Fruit fly (Drosophila melanogaster) whole organism, prepupa: ENCODE measurements around the gene CG15027.

Source experiments
- CG10669 ChIP-seq: fragments of 200-800 bp; sonication (Bioruptor generic); optimal IDR thresholded peaks from 3 replicates; lab custom pipeline; 2018; ENCODE audit warnings: missing biosample characterization, mild to moderate bottlenecking, missing genetic modification characterization, moderate library complexity
- CG11294 ChIP-seq: fragments of 200-800 bp; sonication (Bioruptor generic); IDR thresholded peaks from 2 replicates; pipeline ENCODE4 v1.3.6; 2022; ENCODE audit warnings: missing biosample characterization, missing genetic modification characterization
- CG15336 ChIP-seq: fragments of 200-800 bp; sonication (Bioruptor generic); IDR thresholded peaks from 2 replicates; pipeline ENCODE4 v1.3.6; 2022; ENCODE audit warnings: missing biosample characterization, missing genetic modification characterization
- CG1621 ChIP-seq: fragments of 200-800 bp; sonication (Bioruptor generic); optimal IDR thresholded peaks from 3 replicates; lab custom pipeline; 2018; ENCODE audit warnings: missing biosample characterization, mild to moderate bottlenecking, missing genetic modification characterization
- CG16779 ChIP-seq: fragments of 200-800 bp; sonication (Bioruptor generic); optimal IDR thresholded peaks from 3 replicates; lab custom pipeline; 2017; ENCODE audit warnings: missing biosample characterization, mild to moderate bottlenecking, missing genetic modification characterization
- CG32006 ChIP-seq: fragments of 200-800 bp; sonication (Bioruptor generic); optimal IDR thresholded peaks from 3 replicates; lab custom pipeline; 2017; ENCODE audit warnings: missing biosample characterization, mild to moderate bottlenecking, missing genetic modification characterization
- CG3919 ChIP-seq: fragments of 200-800 bp; sonication (Bioruptor generic); optimal IDR thresholded peaks from 3 replicates; lab custom pipeline; 2016; ENCODE audit warnings: missing biosample characterization, missing genetic modification characterization
- CG6163 ChIP-seq: fragments of 200-800 bp; sonication (Bioruptor generic); IDR thresholded peaks from 3 replicates; pipeline ENCODE4 v1.3.6; 2022; ENCODE audit warnings: missing biosample characterization, missing genetic modification characterization
- CG6276 ChIP-seq: fragments of 200-800 bp; sonication (Bioruptor generic); optimal IDR thresholded peaks from 2 replicates; lab custom pipeline; 2017; ENCODE audit warnings: missing biosample characterization, mild to moderate bottlenecking, missing genetic modification characterization
- CG6808 ChIP-seq: fragments of 200-800 bp; sonication (Bioruptor generic); optimal IDR thresholded peaks from 3 replicates; lab custom pipeline; 2017; ENCODE audit warnings: missing biosample characterization, missing genetic modification characterization, mild to moderate bottlenecking, moderate library complexity, missing genetic modification reagents
- CG6854 ChIP-seq: fragments of 200-800 bp; sonication (Bioruptor generic); optimal IDR thresholded peaks from 2 replicates; lab custom pipeline; 2017; ENCODE audit warnings: missing biosample characterization, mild to moderate bottlenecking, missing genetic modification characterization
- CG7368 ChIP-seq: fragments of 200-800 bp; sonication (Bioruptor generic); optimal IDR thresholded peaks from 3 replicates; lab custom pipeline; 2016; ENCODE audit warnings: missing biosample characterization, missing genetic modification characterization
- CG8119 ChIP-seq: fragments of 200-800 bp; sonication (Bioruptor generic); IDR thresholded peaks from 3 replicates; pipeline ENCODE4 v1.3.6; 2022; ENCODE audit warnings: missing biosample characterization, missing genetic modification characterization
- CG8319 ChIP-seq: fragments of 200-800 bp; sonication (Bioruptor generic); optimal IDR thresholded peaks from 3 replicates; lab custom pipeline; 2016; ENCODE audit warnings: missing biosample characterization, missing genetic modification characterization
- CG8632 ChIP-seq: fragments of 200-800 bp; sonication (Bioruptor generic); optimal IDR thresholded peaks from 3 replicates; lab custom pipeline; 2016; ENCODE audit warnings: missing biosample characterization, missing genetic modification characterization
- CG9139 ChIP-seq: fragments of 200-800 bp; sonication (Bioruptor generic); optimal IDR thresholded peaks from 3 replicates; lab custom pipeline; 2017; ENCODE audit warnings: missing biosample characterization, mild to moderate bottlenecking, missing genetic modification characterization
- Eip75B ChIP-seq: fragments of 200-800 bp; sonication (Bioruptor generic); optimal IDR thresholded peaks from 3 replicates; lab custom pipeline; 2016; ENCODE audit warnings: missing biosample characterization, missing genetic modification characterization
- Eip78C ChIP-seq: fragments of 200-800 bp; sonication (Bioruptor generic); peaks from one replicate; lab custom pipeline; 2016; ENCODE audit warnings: missing biosample characterization, missing genetic modification characterization
- Eip93F ChIP-seq: fragments of 200-800 bp; sonication (Bioruptor generic); optimal IDR thresholded peaks from 2 replicates; lab custom pipeline; 2016; ENCODE audit warnings: missing biosample characterization, mild to moderate bottlenecking, missing genetic modification characterization
- Ets21C ChIP-seq: fragments of 200-800 bp; sonication (Bioruptor generic); optimal IDR thresholded peaks from 3 replicates; lab custom pipeline; 2016; ENCODE audit warnings: missing biosample characterization, missing genetic modification characterization
- Ets96B ChIP-seq: fragments of 200-800 bp; optimal IDR thresholded peaks from 2 replicates; lab custom pipeline; 2019; ENCODE audit warnings: missing biosample characterization, mild to moderate bottlenecking, missing genetic modification characterization, moderate library complexity
- Hr38 ChIP-seq: sonication (Bioruptor generic); optimal IDR thresholded peaks from 2 replicates; lab custom pipeline; 2016; ENCODE audit warnings: missing biosample characterization, missing genetic modification characterization
- Hr4 ChIP-seq: fragments of 200-800 bp; sonication (Bioruptor generic); optimal IDR thresholded peaks from 3 replicates; lab custom pipeline; 2016; ENCODE audit warnings: missing biosample characterization, missing genetic modification characterization
- Lpt ChIP-seq: fragments of 200-800 bp; sonication (Bioruptor generic); optimal IDR thresholded peaks from 3 replicates; lab custom pipeline; 2016; ENCODE audit warnings: missing biosample characterization, missing genetic modification characterization
- OdsH ChIP-seq: fragments of 200-800 bp; sonication (Bioruptor generic); optimal IDR thresholded peaks from 3 replicates; lab custom pipeline; 2016; ENCODE audit warnings: missing biosample characterization, missing genetic modification characterization
- Sox102F ChIP-seq: fragments of 200-800 bp; sonication (Bioruptor generic); optimal IDR thresholded peaks from 2 replicates; lab custom pipeline; 2016; ENCODE audit warnings: missing biosample characterization, mild to moderate bottlenecking, missing genetic modification characterization
- Sox14 ChIP-seq: fragments of 200-800 bp; sonication (Bioruptor generic); optimal IDR thresholded peaks from 3 replicates; lab custom pipeline; 2016; ENCODE audit warnings: missing biosample characterization, missing genetic modification characterization
- Sox15 ChIP-seq: fragments of 200-800 bp; sonication (Bioruptor generic); optimal IDR thresholded peaks from 3 replicates; lab custom pipeline; 2016; ENCODE audit warnings: missing biosample characterization, missing genetic modification characterization
- achi ChIP-seq: fragments of 200-800 bp; sonication (Bioruptor generic); optimal IDR thresholded peaks from 3 replicates; lab custom pipeline; 2016; ENCODE audit warnings: missing biosample characterization, missing genetic modification characterization
- acj6 ChIP-seq: fragments of 200-800 bp; sonication (Bioruptor generic); optimal IDR thresholded peaks from 3 replicates; lab custom pipeline; 2016; ENCODE audit warnings: missing biosample characterization, missing genetic modification characterization
- cyc ChIP-seq: fragments of 200-800 bp; sonication (Bioruptor generic); optimal IDR thresholded peaks from 3 replicates; lab custom pipeline; 2016; ENCODE audit warnings: missing biosample characterization, missing genetic modification characterization
- dsx ChIP-seq: fragments of 200-800 bp; optimal IDR thresholded peaks from 3 replicates; lab custom pipeline; 2019; ENCODE audit warnings: missing biosample characterization, mild to moderate bottlenecking, missing genetic modification characterization, moderate library complexity; ENCODE audit not compliant: poor library complexity, severe bottlenecking
- eg ChIP-seq: fragments of 200-800 bp; sonication (Bioruptor generic); IDR thresholded peaks from 3 replicates; pipeline ENCODE4 v1.3.6; 2022; ENCODE audit warnings: missing biosample characterization, missing genetic modification characterization
- fd59A ChIP-seq: fragments of 200-800 bp; sonication (Bioruptor generic); optimal IDR thresholded peaks from 2 replicates; lab custom pipeline; 2017; ENCODE audit warnings: missing biosample characterization, mild to moderate bottlenecking, missing genetic modification characterization, missing genetic modification reagents
- lz ChIP-seq: fragments of 200-800 bp; sonication (Bioruptor generic); optimal IDR thresholded peaks from 3 replicates; lab custom pipeline; 2016; ENCODE audit warnings: missing biosample characterization, missing genetic modification characterization
- net ChIP-seq: fragments of 200-800 bp; sonication (Bioruptor generic); optimal IDR thresholded peaks from 3 replicates; lab custom pipeline; 2016; ENCODE audit warnings: missing biosample characterization, missing genetic modification characterization
- pdm3 ChIP-seq: fragments of 200-800 bp; sonication (Bioruptor generic); optimal IDR thresholded peaks from 3 replicates; lab custom pipeline; 2016; ENCODE audit warnings: missing biosample characterization, missing genetic modification characterization
- salr ChIP-seq, 2 experiments: fragments of 200-800 bp; sonication (Bioruptor generic); optimal IDR thresholded peaks; 3 replicates each; lab custom pipeline; 2016 to 2018; ENCODE audit warnings: missing biosample characterization in 2 of 2, missing genetic modification characterization in 2 of 2, mild to moderate bottlenecking in 1 of 2
- spab ChIP-seq: fragments of 200-800 bp; sonication (Bioruptor generic); optimal IDR thresholded peaks from 2 replicates; lab custom pipeline; 2017; ENCODE audit warnings: missing biosample characterization, mild to moderate bottlenecking, missing genetic modification characterization, missing genetic modification reagents
- ss ChIP-seq, 2 experiments: fragments of 200-800 bp; sonication (Bioruptor generic); optimal IDR thresholded peaks; 2 replicates in 1 of 2; 3 replicates in 1 of 2; lab custom pipeline; 2017 to 2018; ENCODE audit warnings: mild to moderate bottlenecking in 2 of 2, missing biosample characterization in 2 of 2, missing genetic modification characterization in 2 of 2, moderate library complexity in 1 of 2
- svp ChIP-seq: fragments of 200-800 bp; sonication (Bioruptor generic); peaks from one replicate; lab custom pipeline; 2016; ENCODE audit warnings: missing biosample characterization, missing genetic modification characterization
- vri ChIP-seq: fragments of 200-800 bp; sonication (Bioruptor generic); optimal IDR thresholded peaks from 3 replicates; lab custom pipeline; 2016; ENCODE audit warnings: missing biosample characterization, mild to moderate bottlenecking, missing genetic modification characterization

Gene CG15027

DNA sequence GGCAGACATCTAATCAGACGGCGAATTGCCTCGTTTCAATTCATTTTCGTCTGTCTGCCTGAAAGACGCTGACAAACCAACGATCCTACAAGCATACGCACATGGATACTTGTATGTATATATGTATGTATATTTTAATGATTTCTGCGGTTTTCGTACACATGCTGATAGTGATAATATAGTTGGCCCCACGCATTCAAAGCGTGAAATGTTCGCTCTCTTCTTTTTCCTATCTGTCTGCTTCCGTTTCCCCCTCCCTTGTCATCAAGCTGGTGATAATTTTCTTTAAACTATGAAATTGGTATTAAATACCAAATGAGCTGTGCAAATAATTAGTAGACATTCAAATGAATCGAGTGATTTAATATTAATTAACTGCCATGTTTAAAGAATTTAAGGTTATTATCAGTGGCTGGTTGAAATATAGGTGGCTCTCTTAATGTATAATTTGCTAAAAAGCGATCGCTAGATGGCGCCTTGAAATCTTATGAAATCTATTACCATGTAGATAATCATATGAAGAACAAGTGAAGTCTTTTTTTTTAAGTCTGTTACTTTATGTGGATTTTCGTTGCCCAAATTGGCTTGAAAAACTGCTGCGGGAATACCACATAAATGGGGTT, 4.7 kb downstream of the CG15027 start, which contains the start of gene CG33177 (continued):
- TF ChIP-seq Eip78C, result peak; percentile 45
- no peak for TF ChIP-seq Sox15 (GFP tag; lab: Kevin White, UChicago)
- TF ChIP-seq CG9139 (GFP tag; lab: Kevin White, UChicago), result no peak
- TF ChIP-seq CG3919 (GFP tag; lab: Kevin White, UChicago), result no peak
- peak; percentile 37 for TF ChIP-seq vri (GFP tag; lab: Kevin White, UChicago)
- peak; percentile 17 for TF ChIP-seq lz
- peak; percentile 69 for TF ChIP-seq svp
- TF ChIP-seq ss (GFP tag; optimal IDR thresholded peaks at IDR 0.05; lab: Kevin White, UChicago), result no peak
- no peak for TF ChIP-seq Hr38
- TF ChIP-seq Ets21C (GFP tag; lab: Kevin White, UChicago), result no peak
- no peak for TF ChIP-seq Sox102F (GFP tag; lab: Kevin White, UChicago)
- no peak for TF ChIP-seq CG7368 (GFP tag; lab: Kevin White, UChicago)
- peak; percentile 18 for TF ChIP-seq pdm3 (GFP tag; lab: Kevin White, UChicago)
- TF ChIP-seq achi (GFP tag; lab: Kevin White, UChicago), result no peak
- peak; percentile 36 for TF ChIP-seq cyc (GFP tag; lab: Kevin White, UChicago)
- no peak for TF ChIP-seq CG8119
- no peak for TF ChIP-seq CG11294 (GFP tag; lab: Robert Waterston, UW)
- no peak for TF ChIP-seq Eip75B (GFP tag; lab: Kevin White, UChicago)
- TF ChIP-seq CG32006 (GFP tag; lab: Kevin White, UChicago), result no peak
- TF ChIP-seq CG15336, result no peak
- TF ChIP-seq Sox14, result no peak
- no peak for TF ChIP-seq CG6854 (GFP tag; lab: Kevin White, UChicago)
- TF ChIP-seq dsx, result no peak
- TF ChIP-seq, all 60 proteins: peak for 12

- TF ChIP-seq CG6808 (GFP tag; lab: Kevin White, UChicago) (peak; percentile 81), CG3919 (GFP tag; lab: Kevin White, UChicago) (peak; percentile 9), svp (no peak), CG8119 (peak; percentile 25; the same call in 1 of the 3 replicates), ss (GFP tag; optimal IDR thresholded peaks at IDR 0.05; lab: Kevin White, UChicago) (peak; percentile 80 to 83), net (GFP tag; lab: Kevin White, UChicago) (peak; percentile 21), CG32006 (GFP tag; lab: Kevin White, UChicago) (no peak), spab (peak; percentile 27), CG9139 (GFP tag; lab: Kevin White, UChicago) (peak; percentile 74), CG6276 (GFP tag; lab: Kevin White, UChicago) (peak; percentile 48), Lpt (GFP tag; lab: Kevin White, UChicago) (peak; percentile 13), OdsH (no peak), salr (GFP tag; optimal IDR thresholded peaks at IDR 0.05; lab: Kevin White, UChicago) (peak in 1 of 2 experiments; percentile 10), CG1621 (tag; lab: Kevin White, UChicago) (peak; percentile 19), CG10669 (GFP tag; lab: Kevin White, UChicago) (peak; percentile 13), eg (0 out of 3 replicates have a peak, but pooled peaks have one; percentile 9), CG6854 (GFP tag; lab: Kevin White, UChicago) (peak; percentile 1), Hr4 (GFP tag; lab: Kevin White, UChicago) (no peak)
Observed at dm6 chrX:15079945-15080344, 5.7 kb downstream of the CG15027 start.

- TF ChIP-seq CG16779 (tag; lab: Kevin White, UChicago) (peak; percentile 41), Eip78C (peak; percentile 54), CG3919 (GFP tag; lab: Kevin White, UChicago) (peak; percentile 10), acj6 (GFP tag; lab: Kevin White, UChicago) (no peak), Ets96B (peak; percentile 23), Eip93F (GFP tag; lab: Kevin White, UChicago) (peak; percentile 62), CG10669 (GFP tag; lab: Kevin White, UChicago) (peak; percentile 9), CG6163 (GFP tag; lab: Robert Waterston, UW) (peak; percentile 48; the same call in 2 of the 3 replicates), CG9139 (GFP tag; lab: Kevin White, UChicago) (peak; percentile 59), svp (peak; percentile 82), CG6276 (GFP tag; lab: Kevin White, UChicago) (peak; percentile 75), CG8119 (peak; percentile 37; the same call in 1 of the 3 replicates), CG8632 (GFP tag; lab: Kevin White, UChicago) (no peak), fd59A (GFP tag; lab: Kevin White, UChicago) (no peak), Ets21C (GFP tag; lab: Kevin White, UChicago) (no peak), spab (peak; percentile 32), net (GFP tag; lab: Kevin White, UChicago) (peak; percentile 25), CG32006 (GFP tag; lab: Kevin White, UChicago) (peak; percentile 13), vri (GFP tag; lab: Kevin White, UChicago) (peak; percentile 86), CG8319 (peak; percentile 21), ss (GFP tag; optimal IDR thresholded peaks at IDR 0.05; lab: Kevin White, UChicago) (peak; percentile 49 to 87), Lpt (GFP tag; lab: Kevin White, UChicago) (peak; percentile 5), CG6808 (GFP tag; lab: Kevin White, UChicago) (peak; percentile 46), Eip75B (GFP tag; lab: Kevin White, UChicago) (no peak)
Observed at dm6 chrX:15079163-15079809, 6.3 kb downstream of the CG15027 start.
